Fruit fly (Drosophila melanogaster): ENCODE data around the gene Ald1.

The Ald1 gene

DNA sequence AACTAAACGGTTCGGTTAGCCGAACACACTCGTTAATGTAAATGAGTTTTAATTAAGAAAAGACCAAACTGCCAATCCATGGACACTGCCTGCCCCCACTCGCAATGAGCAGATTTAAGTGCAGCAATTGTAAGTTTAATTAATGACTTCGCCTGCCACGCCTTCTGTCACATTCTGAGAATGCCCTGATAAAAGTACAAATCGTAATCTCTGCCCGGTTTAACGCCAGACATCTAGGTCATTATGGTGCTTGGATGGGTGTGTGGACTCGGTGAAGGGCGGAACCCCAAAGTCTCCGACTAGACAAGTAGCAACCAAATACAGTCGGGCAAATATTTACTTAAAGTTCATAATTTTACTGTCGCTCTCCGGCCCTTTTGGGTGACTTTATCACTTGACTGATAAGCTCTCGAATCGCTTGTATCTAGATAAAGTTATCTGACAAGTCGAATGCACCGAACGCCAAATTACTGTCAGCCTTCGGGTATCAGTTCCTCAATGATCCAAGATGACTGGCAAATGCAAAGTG lies 39.2 kb downstream of the Ald1 start (continued):
- TF ChIP-seq sug (tag; optimal IDR thresholded peaks at IDR 0.05) = peak; percentile 35
- peak; percentile 19 for TF ChIP-seq exex (tag; optimal IDR thresholded peaks at IDR 0.05)
- no peak for TF ChIP-seq lmd (GFP tag; IDR thresholded peaks at IDR 0.05)
- peak; percentile 19 for TF ChIP-seq CG3407 (GFP tag; optimal IDR thresholded peaks at IDR 0.05)
- no peak for TF ChIP-seq Usf (GFP tag; optimal IDR thresholded peaks at IDR 0.05)
- TF ChIP-seq CG8765 (GFP tag; IDR thresholded peaks at IDR 0.05) = no peak
- TF ChIP-seq CG1603 (tag; optimal IDR thresholded peaks at IDR 0.05) = peak; percentile 13
- no peak for TF ChIP-seq CG4424 (GFP tag; optimal IDR thresholded peaks at IDR 0.05)
- TF ChIP-seq unc-4 (GFP tag; IDR thresholded peaks at IDR 0.05; ENCODE audit: partially characterized antibody) = no peak
- no peak for TF ChIP-seq CG17912 (GFP tag; optimal IDR thresholded peaks at IDR 0.05)
- peak; percentile 25 for TF ChIP-seq CG1233 (GFP tag; optimal IDR thresholded peaks at IDR 0.05)
- TF ChIP-seq CG13287 (GFP tag; IDR thresholded peaks at IDR 0.05; ENCODE audit: partially characterized antibody) = no peak
- TF ChIP-seq cas (GFP tag; IDR thresholded peaks at IDR 0.05) = no peak
- TF ChIP-seq sd (tag; optimal IDR thresholded peaks at IDR 0.05) = peak; percentile 50
- TF ChIP-seq CG1529 (GFP tag; optimal IDR thresholded peaks at IDR 0.05) = peak; percentile 8
- TF ChIP-seq Med (GFP tag) = peak; percentile 82
- no peak for TF ChIP-seq CG2120 (GFP tag; optimal IDR thresholded peaks at IDR 0.05)
- TF ChIP-seq CG16815 (GFP tag; optimal IDR thresholded peaks at IDR 0.05) = no peak
- no peak for TF ChIP-seq Ssrp (tag; optimal IDR thresholded peaks at IDR 0.05)
- peak; percentile 14 for TF ChIP-seq Ets65A (GFP tag)
- TF ChIP-seq chinmo (GFP tag; IDR thresholded peaks at IDR 0.05; ENCODE audit: partially characterized antibody) = 0 out of 4 replicates have a peak, but pooled peaks have one; percentile 71
- TF ChIP-seq cad (GFP tag; optimal IDR thresholded peaks at IDR 0.05) = no peak
- peak in 1 of 2 experiments; percentile 46 for TF ChIP-seq Hr78 (GFP tag; optimal IDR thresholded peaks at IDR 0.05)
- TF ChIP-seq CG3281 (GFP tag; optimal IDR thresholded peaks at IDR 0.05) = peak; percentile 12
- TF ChIP-seq mirr (GFP tag; optimal IDR thresholded peaks at IDR 0.05) = peak; percentile 34
- no peak for TF ChIP-seq CG16863 (GFP tag; optimal IDR thresholded peaks at IDR 0.05)
- no peak for TF ChIP-seq br (optimal IDR thresholded peaks at IDR 0.05)
- TF ChIP-seq CG31441 (GFP tag; IDR thresholded peaks at IDR 0.05) = no peak
- peak; percentile 52 for TF ChIP-seq fd64A (GFP tag; optimal IDR thresholded peaks at IDR 0.05)
- TF ChIP-seq CG9215 (GFP tag; IDR thresholded peaks at IDR 0.05) = no peak
- no peak for TF ChIP-seq H15 (GFP tag; IDR thresholded peaks at IDR 0.05)
- TF ChIP-seq ATbp (GFP tag; optimal IDR thresholded peaks at IDR 0.05) = peak; percentile 47
- TF ChIP-seq Aef1 (GFP tag; IDR thresholded peaks at IDR 0.05) = no peak
- TF ChIP-seq CG11723 (GFP tag; optimal IDR thresholded peaks at IDR 0.05) = no peak
- TF ChIP-seq Mrtf (GFP tag; IDR thresholded peaks at IDR 0.05) = no peak
- peak; percentile 1 for TF ChIP-seq Asciz (GFP tag; optimal IDR thresholded peaks at IDR 0.05)
- no peak for TF ChIP-seq CG9437 (GFP tag; optimal IDR thresholded peaks at IDR 0.05)
- TF ChIP-seq unpg (GFP tag; optimal IDR thresholded peaks at IDR 0.05) = no peak
- no peak for TF ChIP-seq Optix (GFP tag; IDR thresholded peaks at IDR 0.05)
- TF ChIP-seq odd (GFP tag; optimal IDR thresholded peaks at IDR 0.05) = peak; percentile 59
- peak; percentile 38 for TF ChIP-seq salm (tag; optimal IDR thresholded peaks at IDR 0.05)
- no peak for TF ChIP-seq CG10366 (GFP tag; IDR thresholded peaks at IDR 0.05)
- peak; percentile 22 for TF ChIP-seq CG10431 (GFP tag; optimal IDR thresholded peaks at IDR 0.05)
- no peak for TF ChIP-seq yki (optimal IDR thresholded peaks at IDR 0.05)
